Fruit fly (Drosophila melanogaster) whole organism, embryonic: ENCODE results near the gene cher.

Experiments
- Blimp-1 ChIP-seq: fragments of 200-800 bp; sonication (Bioruptor generic); optimal IDR thresholded peaks from 3 replicates; lab custom pipeline; 2018; ENCODE audit warnings: missing biosample characterization, missing genetic modification characterization, mild to moderate bottlenecking, moderate library complexity, missing genetic modification reagents
- CG10431 ChIP-seq: fragments of 200-800 bp; sonication (Bioruptor generic); optimal IDR thresholded peaks from 3 replicates; lab custom pipeline; 2018; ENCODE audit warnings: missing biosample characterization, mild to moderate bottlenecking, missing genetic modification characterization
- CG10979 ChIP-seq: fragments of 200-800 bp; sonication (Bioruptor generic); optimal IDR thresholded peaks from 2 replicates; lab custom pipeline; 2018; ENCODE audit warnings: missing biosample characterization, mild to moderate bottlenecking, missing genetic modification characterization, moderate library complexity
- CG11723 ChIP-seq: fragments of 200-800 bp; sonication (Bioruptor generic); optimal IDR thresholded peaks from 2 replicates; lab custom pipeline; 2017; ENCODE audit warnings: missing biosample characterization, mild to moderate bottlenecking, missing genetic modification characterization
- CG12219 ChIP-seq: fragments of 200-800 bp; sonication (Bioruptor generic); optimal IDR thresholded peaks from 3 replicates; lab custom pipeline; 2018; ENCODE audit warnings: missing biosample characterization, mild to moderate bottlenecking, missing genetic modification characterization
- CG12299 ChIP-seq: fragments of 200-800 bp; sonication (Bioruptor generic); optimal IDR thresholded peaks from 2 replicates; lab custom pipeline; 2018; ENCODE audit warnings: missing biosample characterization, mild to moderate bottlenecking, missing genetic modification characterization
- CG13424 ChIP-seq: fragments of 200-800 bp; sonication (Bioruptor generic); optimal IDR thresholded peaks from 2 replicates; lab custom pipeline; 2019; ENCODE audit warnings: missing biosample characterization, mild to moderate bottlenecking, missing genetic modification characterization, moderate library complexity
- CG14667 ChIP-seq: fragments of 200-800 bp; sonication (Bioruptor generic); IDR thresholded peaks from 2 replicates; pipeline ENCODE4 v1.3.6; 2022; ENCODE audit warnings: missing biosample characterization, missing genetic modification characterization
- CG14710 ChIP-seq: fragments of 200-800 bp; sonication (Bioruptor generic); optimal IDR thresholded peaks from 3 replicates; lab custom pipeline; 2019; ENCODE audit warnings: missing biosample characterization, mild to moderate bottlenecking, missing genetic modification characterization, moderate library complexity
- CG15479 ChIP-seq: fragments of 200-800 bp; sonication (Bioruptor generic); optimal IDR thresholded peaks from 3 replicates; lab custom pipeline; 2019; ENCODE audit warnings: missing biosample characterization, mild to moderate bottlenecking, missing genetic modification characterization, moderate library complexity
- CG15601 ChIP-seq: fragments of 200-800 bp; sonication (Bioruptor generic); optimal IDR thresholded peaks from 3 replicates; lab custom pipeline; 2019; ENCODE audit warnings: missing biosample characterization, mild to moderate bottlenecking, missing genetic modification characterization, moderate library complexity
- CG17328 ChIP-seq: fragments of 200-800 bp; sonication (Bioruptor generic); IDR thresholded peaks from 2 replicates; pipeline ENCODE4 v1.3.6; 2022; ENCODE audit warnings: missing biosample characterization, missing genetic modification characterization
- CG17361 ChIP-seq: fragments of 200-800 bp; sonication (Bioruptor generic); IDR thresholded peaks from 3 replicates; pipeline ENCODE4 v1.3.6; 2022; ENCODE audit warnings: missing biosample characterization, missing genetic modification characterization
- CG17829 ChIP-seq: fragments of 200-800 bp; optimal IDR thresholded peaks from 2 replicates; lab custom pipeline; 2019; ENCODE audit warnings: missing biosample characterization, mild to moderate bottlenecking, missing genetic modification characterization, moderate library complexity
- CG18262 ChIP-seq: fragments of 200-800 bp; optimal IDR thresholded peaks from 3 replicates; lab custom pipeline; 2019; ENCODE audit warnings: missing biosample characterization, mild to moderate bottlenecking, missing genetic modification characterization, moderate library complexity
- CG30403 ChIP-seq: fragments of 200-800 bp; sonication (Bioruptor generic); optimal IDR thresholded peaks from 3 replicates; lab custom pipeline; 2016; ENCODE audit warnings: missing biosample characterization, missing genetic modification characterization
- CG3281 ChIP-seq: fragments of 200-800 bp; sonication (Bioruptor generic); optimal IDR thresholded peaks from 3 replicates; lab custom pipeline; 2017; ENCODE audit warnings: missing biosample characterization, mild to moderate bottlenecking, missing genetic modification characterization
- CG6654 ChIP-seq: fragments of 200-800 bp; sonication (Bioruptor generic); optimal IDR thresholded peaks from 2 replicates; lab custom pipeline; 2017; ENCODE audit warnings: missing biosample characterization, mild to moderate bottlenecking, missing genetic modification characterization
- CG8089 ChIP-seq: fragments of 200-800 bp; sonication (Bioruptor generic); optimal IDR thresholded peaks from 3 replicates; lab custom pipeline; 2016; ENCODE audit warnings: missing biosample characterization, missing genetic modification characterization
- CG8388 ChIP-seq: fragments of 200-800 bp; sonication (Bioruptor generic); optimal IDR thresholded peaks from 2 replicates; lab custom pipeline; 2019; ENCODE audit warnings: missing biosample characterization, mild to moderate bottlenecking, missing genetic modification characterization, moderate library complexity
- CG8478 ChIP-seq: fragments of >200 bp; optimal IDR thresholded peaks from 2 replicates; lab custom pipeline; 2018
- CG9437 ChIP-seq: fragments of 200-800 bp; sonication (Bioruptor generic); optimal IDR thresholded peaks from 2 replicates; lab custom pipeline; 2018; ENCODE audit warnings: missing biosample characterization, mild to moderate bottlenecking, missing genetic modification characterization
- D ChIP-seq, 2 experiments: fragments of 200-800 bp in 1 of 2; fragments of >200 bp in 1 of 2; sonication (Bioruptor generic) in 1 of 2; optimal IDR thresholded peaks; 2 replicates in 1 of 2; 3 replicates in 1 of 2; lab custom pipeline; 2017; ENCODE audit warnings: mild to moderate bottlenecking in 1 of 2, missing biosample characterization in 1 of 2, missing genetic modification characterization in 1 of 2, missing genetic modification reagents in 1 of 2
- E2f1 ChIP-seq: fragments of 200-800 bp; sonication (Bioruptor generic); IDR thresholded peaks from 2 replicates; pipeline ENCODE4 v1.3.6; 2022; ENCODE audit warnings: missing biosample characterization, missing genetic modification characterization
- Ets65A ChIP-seq: fragments of 200-800 bp; sonication (Bioruptor generic); peaks from one replicate; lab custom pipeline; 2016; ENCODE audit warnings: missing biosample characterization, missing genetic modification characterization
- HLHmδ ChIP-seq: fragments of 200-800 bp; sonication (Bioruptor generic); optimal IDR thresholded peaks from 2 replicates; lab custom pipeline; 2018; ENCODE audit warnings: missing biosample characterization, mild to moderate bottlenecking, missing genetic modification characterization, moderate library complexity
- Med ChIP-seq: fragments of 200-800 bp; sonication (Bioruptor generic); peaks from one replicate; lab custom pipeline; 2016; ENCODE audit warnings: missing biosample characterization, missing genetic modification characterization, mild to moderate bottlenecking, inconsistent platforms, moderate library complexity
- Nf-YB ChIP-seq: fragments of 200-800 bp; sonication (Bioruptor generic); optimal IDR thresholded peaks from 3 replicates; lab custom pipeline; 2019; ENCODE audit warnings: missing biosample characterization, mild to moderate bottlenecking, missing genetic modification characterization, moderate library complexity
- Oli ChIP-seq: fragments of 200-800 bp; sonication (Bioruptor generic); optimal IDR thresholded peaks from 2 replicates; lab custom pipeline; 2018; ENCODE audit warnings: missing biosample characterization, mild to moderate bottlenecking, missing genetic modification characterization, moderate library complexity
- PHDP ChIP-seq: fragments of 200-800 bp; sonication (Bioruptor generic); optimal IDR thresholded peaks from 3 replicates; lab custom pipeline; 2018; ENCODE audit warnings: missing biosample characterization, mild to moderate bottlenecking, missing genetic modification characterization, moderate library complexity
- Usf ChIP-seq: fragments of 200-800 bp; sonication (Bioruptor generic); optimal IDR thresholded peaks from 2 replicates; lab custom pipeline; 2017; ENCODE audit warnings: missing genotype, missing biosample characterization, missing genetic modification characterization
- az2 ChIP-seq: fragments of 200-800 bp; sonication (Bioruptor generic); optimal IDR thresholded peaks from 3 replicates; lab custom pipeline; 2016; ENCODE audit warnings: missing biosample characterization, missing genetic modification characterization
- dan ChIP-seq: fragments of 200-800 bp; sonication (Bioruptor generic); IDR thresholded peaks from 2 replicates; pipeline ENCODE4 v1.3.6; 2022; ENCODE audit warnings: missing biosample characterization, missing genetic modification characterization
- danr ChIP-seq: fragments of 200-800 bp; sonication (Bioruptor generic); IDR thresholded peaks from 2 replicates; pipeline ENCODE4 v1.3.6; 2022; ENCODE audit warnings: missing biosample characterization, missing genetic modification characterization
- emc ChIP-seq: fragments of 200-800 bp; sonication (Bioruptor generic); optimal IDR thresholded peaks from 2 replicates; lab custom pipeline; 2016; ENCODE audit warnings: missing biosample characterization, missing genetic modification characterization
- fd96Cb ChIP-seq: fragments of 200-800 bp; sonication (Bioruptor generic); optimal IDR thresholded peaks from 2 replicates; lab custom pipeline; 2018; ENCODE audit warnings: missing biosample characterization, mild to moderate bottlenecking, missing genetic modification characterization, moderate library complexity
- gem ChIP-seq: fragments of 200-800 bp; sonication (Bioruptor generic); optimal IDR thresholded peaks from 2 replicates; lab custom pipeline; 2019; ENCODE audit warnings: missing biosample characterization, mild to moderate bottlenecking, missing genetic modification characterization, moderate library complexity
- grau ChIP-seq: fragments of 200-800 bp; optimal IDR thresholded peaks from 3 replicates; lab custom pipeline; 2019; ENCODE audit warnings: missing biosample characterization, mild to moderate bottlenecking, missing genetic modification characterization, moderate library complexity
- lola ChIP-seq, 3 experiments: fragments of >200 bp in 2 of 3; fragments of 200-800 bp in 1 of 3; sonication (Bioruptor generic) in 1 of 3; optimal IDR thresholded peaks; 2 replicates each; lab custom pipeline; 2017 to 2019; ENCODE audit warnings: missing biosample characterization in 3 of 3, missing genetic modification characterization in 3 of 3, mild to moderate bottlenecking in 1 of 3, moderate library complexity in 1 of 3
- nerfin-1 ChIP-seq: fragments of 200-800 bp; sonication (Bioruptor generic); optimal IDR thresholded peaks from 3 replicates; lab custom pipeline; 2019; ENCODE audit warnings: missing biosample characterization, mild to moderate bottlenecking, missing genetic modification characterization, moderate library complexity
- nmo ChIP-seq: fragments of 200-800 bp; sonication (Bioruptor generic); optimal IDR thresholded peaks from 2 replicates; lab custom pipeline; 2018; ENCODE audit warnings: missing biosample characterization, mild to moderate bottlenecking, missing genetic modification characterization, moderate library complexity
- row ChIP-seq: fragments of 200-800 bp; sonication (Bioruptor generic); IDR thresholded peaks from 3 replicates; pipeline ENCODE4 v1.3.6; 2022; ENCODE audit warnings: missing biosample characterization, missing genetic modification characterization
- salm ChIP-seq: fragments of 200-800 bp; sonication (Bioruptor generic); optimal IDR thresholded peaks from 2 replicates; lab custom pipeline; 2018; ENCODE audit warnings: missing biosample characterization, mild to moderate bottlenecking, missing genetic modification characterization
- sd ChIP-seq: fragments of 200-800 bp; sonication (Bioruptor generic); optimal IDR thresholded peaks from 3 replicates; lab custom pipeline; 2018; ENCODE audit warnings: missing biosample characterization, mild to moderate bottlenecking, missing genetic modification characterization, moderate library complexity
- so ChIP-seq: fragments of 200-800 bp; sonication (Bioruptor generic); IDR thresholded peaks from 3 replicates; pipeline ENCODE4 v1.3.6; 2022; ENCODE audit warnings: missing biosample characterization, missing genetic modification characterization
- ssp ChIP-seq: fragments of 200-800 bp; sonication (Bioruptor generic); IDR thresholded peaks from 2 replicates; pipeline ENCODE4 v1.3.6; 2022; ENCODE audit warnings: missing biosample characterization, missing genetic modification characterization
- tll ChIP-seq, 2 experiments: fragments of 200-800 bp in 1 of 2; fragments of >200 bp in 1 of 2; sonication (Bioruptor generic) in 1 of 2; optimal IDR thresholded peaks; 2 replicates each; lab custom pipeline; 2017 to 2019; ENCODE audit warnings: missing biosample characterization in 2 of 2, missing genetic modification characterization in 2 of 2, mild to moderate bottlenecking in 1 of 2, moderate library complexity in 1 of 2
- vvl ChIP-seq: fragments of 200-800 bp; sonication (Bioruptor generic); IDR thresholded peaks from 2 replicates; pipeline ENCODE4 v1.3.6; 2022; ENCODE audit warnings: missing biosample characterization, missing genetic modification characterization

Gene cher

DNA sequence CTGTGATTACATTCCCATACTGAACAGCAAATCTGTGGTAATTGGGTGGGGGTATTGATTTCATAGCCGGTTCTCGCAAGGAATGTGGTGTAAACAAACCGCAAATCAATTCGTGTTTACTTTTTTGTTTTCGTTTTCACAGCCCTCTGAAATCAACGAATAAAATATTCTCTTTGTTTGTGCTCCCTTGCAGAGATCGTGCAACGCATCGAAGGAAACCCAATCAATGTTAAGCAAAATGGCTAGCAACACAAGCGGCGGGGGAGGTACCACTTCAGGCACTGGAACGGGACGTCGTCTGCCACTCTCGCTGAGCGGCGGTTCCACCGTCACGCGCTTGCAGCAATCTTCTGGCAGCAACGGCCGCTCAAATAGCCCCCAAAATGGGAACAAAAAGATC, 42.7 kb downstream of the cher start:
- TF ChIP-seq Med (GFP tag; lab: Kevin White, UChicago) (peak; percentile 3), emc (GFP tag; lab: Kevin White, UChicago) (no peak), so (GFP tag; lab: Robert Waterston, UW) (peak; percentile 33; the same call in 1 of the 3 replicates), CG10431 (GFP tag; lab: Kevin White, UChicago) (no peak), Usf (GFP tag; lab: Kevin White, UChicago) (no peak), tll (GFP tag; optimal IDR thresholded peaks at IDR 0.05; lab: Kevin White, UChicago) (peak in 1 of 2 experiments; percentile 69), CG3281 (GFP tag; lab: Kevin White, UChicago) (no peak), CG15479 (peak; percentile 80), CG14667 (no peak), Ets65A (GFP tag; lab: Kevin White, UChicago) (peak; percentile 48), dan (no peak), sd (tag; lab: Kevin White, UChicago) (peak; percentile 72), nerfin-1 (tag; lab: Kevin White, UChicago) (peak; percentile 34)
- TF ChIP-seq, all 482 proteins: peak for 7

DNA sequence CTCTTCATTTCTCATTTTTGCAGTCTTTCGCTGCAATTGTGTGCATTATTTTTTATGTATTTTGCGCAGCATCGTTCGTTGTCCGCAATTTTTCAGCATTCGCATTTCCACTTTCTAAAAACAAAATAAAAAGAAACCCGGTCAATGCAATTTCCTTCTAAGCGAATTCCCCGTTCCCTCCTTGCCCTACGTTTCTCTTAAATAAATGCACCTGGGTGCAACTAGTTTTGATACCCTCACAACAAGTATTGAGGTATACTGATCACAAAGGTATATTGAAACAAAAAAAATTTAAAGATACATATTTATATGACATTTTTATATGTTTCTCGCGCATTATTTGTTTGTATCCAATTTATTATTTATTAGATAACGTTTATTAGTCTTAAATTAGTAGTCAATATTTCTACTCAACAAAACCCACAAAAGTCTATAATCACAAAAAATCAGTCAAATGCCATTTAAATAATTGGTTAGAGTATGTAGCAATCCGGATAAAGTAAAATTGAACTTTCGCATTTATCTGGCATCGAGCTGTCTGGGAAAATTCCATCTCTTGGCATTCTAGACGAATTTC, 43.7 kb downstream of the cher start:
- TF ChIP-seq nmo (GFP tag; lab: Kevin White, UChicago) (peak; percentile 53), nerfin-1 (tag; lab: Kevin White, UChicago) (peak; percentile 4), HLHmδ (no peak), salm (peak; percentile 1), Oli (tag; lab: Kevin White, UChicago) (peak; percentile 24), CG14710 (tag; lab: Kevin White, UChicago) (peak; percentile 14), lola (GFP tag; optimal IDR thresholded peaks at IDR 0.05; lab: Kevin White, UChicago) (peak in 1 of 3 experiments; percentile 35), row (GFP tag; lab: Robert Waterston, UW) (0 out of 3 replicates have a peak, but pooled peaks have one; percentile 11), CG8478 (lab: Kevin White, UChicago) (no peak), CG9437 (peak; percentile 9), CG12219 (GFP tag; lab: Kevin White, UChicago) (no peak), CG17829 (peak; percentile 40), CG17361 (peak; percentile 30; the same call in 1 of the 3 replicates), grau (tag; lab: Kevin White, UChicago) (no peak), D (optimal IDR thresholded peaks at IDR 0.05; lab: Kevin White, UChicago) (no peak), D (GFP tag; optimal IDR thresholded peaks at IDR 0.05; lab: Kevin White, UChicago) (peak; percentile 12), danr (GFP tag; lab: Robert Waterston, UW) (no peak), vvl (0 out of 2 replicates have a peak, but pooled peaks have one; percentile 9), CG18262 (tag; lab: Kevin White, UChicago) (peak; percentile 52), E2f1 (GFP tag; lab: Robert Waterston, UW) (no peak), fd96Cb (peak; percentile 12), CG30403 (peak; percentile 3), Blimp-1 (peak; percentile 61), az2 (peak; percentile 6), CG11723 (no peak), CG6654 (GFP tag; lab: Kevin White, UChicago) (no peak), CG10979 (tag; lab: Kevin White, UChicago) (peak; percentile 38), CG15601 (tag; lab: Kevin White, UChicago) (peak; percentile 25), CG13424 (tag; lab: Kevin White, UChicago) (peak; percentile 42), CG17328 (GFP tag; lab: Robert Waterston, UW) (no peak), CG8089 (GFP tag; lab: Kevin White, UChicago) (no peak), ssp (GFP tag; lab: Robert Waterston, UW) (no peak), CG12299 (no peak), CG8388 (peak; percentile 34), Nf-YB (no peak), PHDP (tag; lab: Kevin White, UChicago) (peak; percentile 12), gem (tag; lab: Kevin White, UChicago) (peak; percentile 64)
